Worm (Caenorhabditis elegans) whole organism, early embryonic: ENCODE measurements around the gene K10C2.2.

Source experiments
- B0310.2 ChIP-seq: sonication (generic microtip); optimal IDR thresholded peaks from 2 replicates; lab custom pipeline; 2016; ENCODE audit warnings: mild to moderate bottlenecking, missing genetic modification characterization, missing compliant biosample characterization
- F13C5.2 ChIP-seq: sonication (generic microtip); optimal IDR thresholded peaks from 2 replicates; lab custom pipeline; 2017; ENCODE audit warnings: mild to moderate bottlenecking, missing genetic modification characterization, inconsistent platforms, missing compliant biosample characterization
- aly-1 ChIP-seq: sonication (generic microtip); optimal IDR thresholded peaks from 2 replicates; lab custom pipeline; 2016; ENCODE audit warnings: missing genetic modification characterization, missing compliant biosample characterization
- ama-1 ChIP-seq: fragments of 150-350 bp; optimal IDR thresholded peaks from 2 replicates; lab custom pipeline; 2014
- ceh-36 ChIP-seq: sonication (generic microtip); optimal IDR thresholded peaks from 2 replicates; lab custom pipeline; 2016; ENCODE audit warnings: missing genetic modification characterization, inconsistent platforms, missing compliant biosample characterization
- ets-7 ChIP-seq: sonication (generic microtip); optimal IDR thresholded peaks from 2 replicates; lab custom pipeline; 2016; ENCODE audit warnings: missing genotype, missing genetic modification characterization, missing compliant biosample characterization
- flt-1 ChIP-seq: fragments of 200-800 bp; sonication (Bioruptor generic); IDR thresholded peaks from 2 replicates; pipeline ENCODE4 v1.3.6; 2022; ENCODE audit warnings: missing genetic modification characterization, missing compliant biosample characterization
- hmg-4 ChIP-seq: fragments of 200-800 bp; sonication (Bioruptor generic); optimal IDR thresholded peaks from 2 replicates; lab custom pipeline; 2018; ENCODE audit warnings: mild to moderate bottlenecking, missing genetic modification characterization, missing compliant biosample characterization
- scrt-1 ChIP-seq: fragments of 200-800 bp; sonication (Bioruptor generic); IDR thresholded peaks from 2 replicates; pipeline ENCODE4 v1.3.6; 2022; ENCODE audit warnings: missing genetic modification characterization, missing compliant biosample characterization
- sea-1 ChIP-seq: fragments of 200-800 bp; sonication (Bioruptor generic); conservative IDR thresholded peaks from 2 replicates; pipeline ENCODE4 v1.3.6; 2022; ENCODE audit warnings: missing genetic modification characterization, missing compliant biosample characterization
- tbx-11 ChIP-seq: fragments of 200-800 bp; sonication (Bioruptor generic); IDR thresholded peaks from 2 replicates; pipeline ENCODE4 v1.3.6; 2022; ENCODE audit warnings: missing genetic modification characterization, missing compliant biosample characterization
- tbx-37 ChIP-seq: fragments of 200-800 bp; sonication (Bioruptor generic); conservative IDR thresholded peaks from 2 replicates; pipeline ENCODE4 v1.3.6; 2022; ENCODE audit warnings: missing genetic modification reagents, missing genetic modification characterization, missing compliant biosample characterization
- tra-4 ChIP-seq: sonication (generic microtip); optimal IDR thresholded peaks from 2 replicates; lab custom pipeline; 2017; ENCODE audit warnings: missing genetic modification characterization, missing compliant biosample characterization

DNA sequence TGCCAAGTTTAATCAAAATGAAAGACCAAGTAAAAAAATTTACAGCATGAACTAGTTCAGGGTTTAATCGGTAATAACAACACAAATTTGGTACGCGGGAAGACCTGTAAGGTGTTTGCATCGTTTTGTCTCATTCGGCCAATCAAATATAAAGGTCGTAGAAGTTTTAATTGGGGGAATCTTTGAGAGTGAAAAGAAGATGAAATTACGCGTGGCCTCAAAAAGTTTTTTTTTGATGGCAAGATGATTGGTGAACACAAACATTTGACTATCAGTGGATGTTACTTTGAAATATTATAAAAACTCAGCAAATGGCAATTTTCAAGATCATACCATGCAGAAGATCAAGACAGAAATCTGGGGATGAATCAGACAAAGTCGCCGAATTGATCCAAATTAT is 21.6 kb upstream of the K10C2.2 start, which contains the start of gene nas-33:
- TF ChIP-seq tbx-11 (GFP tag; lab: Robert Waterston, UW) (no peak), ama-1 (lab: Kevin White, UChicago) (no peak), flt-1 (GFP tag; lab: Robert Waterston, UW) (no peak), aly-1 (no peak), ets-7 (tag; lab: Kevin White, UChicago) (no peak), F13C5.2 (tag; lab: Kevin White, UChicago) (no peak), tra-4 (tag; lab: Kevin White, UChicago) (no peak), tbx-37 (GFP tag; lab: Robert Waterston, UW) (no peak), sea-1 (no peak), scrt-1 (GFP tag; lab: Robert Waterston, UW) (no peak), hmg-4 (GFP tag; lab: Kevin White, UChicago) (no peak), B0310.2 (tag; lab: Kevin White, UChicago) (no peak), ceh-36 (tag; lab: Kevin White, UChicago) (no peak)
